Worm (Caenorhabditis elegans): ENCODE data around the gene ugt-6.

DNA sequence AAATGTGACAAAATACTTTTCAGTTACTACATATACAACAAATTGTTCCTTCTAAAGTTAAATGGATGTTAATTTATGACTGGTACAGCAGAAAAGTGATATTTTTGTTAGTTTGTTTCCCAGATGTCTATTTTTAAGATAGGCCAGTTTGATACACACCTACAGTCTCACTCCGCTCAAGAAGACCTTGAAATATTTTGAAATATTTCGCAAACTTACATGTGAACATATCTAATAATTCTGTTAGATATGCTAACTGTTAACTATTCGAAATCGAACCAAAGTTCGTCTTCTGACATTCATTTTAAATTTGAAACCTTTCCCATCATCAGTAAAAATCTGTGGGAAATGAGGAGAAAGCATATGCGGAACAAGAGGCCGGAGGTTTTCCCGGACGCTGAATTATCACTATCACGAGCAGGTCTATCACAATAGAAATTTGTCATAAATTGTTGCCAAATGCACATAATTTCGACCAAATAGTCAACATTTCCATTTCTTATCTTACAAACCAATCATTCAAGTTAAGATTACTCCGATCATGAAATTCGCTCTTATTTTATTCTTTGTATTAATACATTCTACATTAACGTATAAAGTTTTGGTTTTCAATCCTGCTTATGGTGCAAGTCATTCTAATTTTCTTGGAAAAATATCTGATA lies 21.9 kb upstream of the ugt-6 start, which contains the start of the genes ZC443.4 and ugt-18:
- TF ChIP-seq ztf-29 (GFP tag; IDR thresholded peaks at IDR 0.05) (no peak), T22C8.4 (GFP tag; IDR thresholded peaks at IDR 0.05) (no peak)

All from whole organism, midembryonic.